Worm (Caenorhabditis elegans) whole organism, L1 larva: ENCODE data around the gene F20B6.9.
A peak's percentile ranks its signal among the peaks of the same experiment; 100 is the strongest.

Experiments
- C04F5.9 ChIP-seq: sonication (generic microtip); optimal IDR thresholded peaks from 2 replicates; lab custom pipeline; 2016; ENCODE audit warnings: missing genetic modification characterization, missing compliant biosample characterization
- ceh-82 ChIP-seq, 3 experiments: fragments of 150-350 bp in 1 of 3; sonication (generic microtip) in 2 of 3; optimal IDR thresholded peaks; 2 replicates each; lab custom pipeline; 2014 to 2017; ENCODE audit warnings: missing biosample characterization in 3 of 3, missing genetic modification characterization in 3 of 3
- efl-1 ChIP-seq, 4 experiments: fragments of 150-350 bp; optimal IDR thresholded peaks in 3 of 4; peaks in 1 of 4; 1 replicate in 1 of 4; 2 replicates in 3 of 4; lab custom pipeline; 2014; ENCODE audit warnings: missing biosample characterization in 2 of 4, missing genetic modification characterization in 2 of 4, missing genetic modification reagents in 2 of 4
- egl-27 ChIP-seq, 2 experiments: fragments of 150-350 bp in 1 of 2; sonication (generic microtip); optimal IDR thresholded peaks; 3 replicates each; lab custom pipeline; 2017 to 2018; ENCODE audit warnings: missing biosample characterization in 2 of 2, missing genetic modification characterization in 2 of 2, missing genetic modification reagents in 2 of 2
- fos-1 ChIP-seq: fragments of 150-350 bp; optimal IDR thresholded peaks from 2 replicates; lab custom pipeline; 2014; ENCODE audit warnings: missing biosample characterization, missing genetic modification characterization
- lin-15B ChIP-seq: fragments of 150-350 bp; sonication (generic microtip); optimal IDR thresholded peaks from 3 replicates; lab custom pipeline; 2014; ENCODE audit warnings: missing biosample characterization, missing genetic modification characterization
- lir-3 ChIP-seq: sonication (generic microtip); optimal IDR thresholded peaks from 2 replicates; lab custom pipeline; 2016; ENCODE audit warnings: mild to moderate bottlenecking, missing genetic modification characterization, moderate library complexity, missing compliant biosample characterization; ENCODE audit not compliant: poor library complexity
- nhr-11 ChIP-seq: fragments of 150-350 bp; optimal IDR thresholded peaks from 2 replicates; lab custom pipeline; 2014; ENCODE audit warnings: missing biosample characterization, missing genetic modification characterization
- nhr-71 ChIP-seq: sonication (generic microtip); optimal IDR thresholded peaks from 2 replicates; lab custom pipeline; 2016; ENCODE audit warnings: mild to moderate bottlenecking, missing genetic modification characterization, moderate library complexity, missing compliant biosample characterization
- pqm-1 ChIP-seq: sonication (generic microtip); optimal IDR thresholded peaks from 3 replicates; lab custom pipeline; 2017; ENCODE audit warnings: missing biosample characterization, missing genetic modification characterization
- snpc-4 ChIP-seq: fragments of 150-350 bp; optimal IDR thresholded peaks from 2 replicates; lab custom pipeline; 2014; ENCODE audit warnings: missing biosample characterization, missing genetic modification characterization

DNA sequence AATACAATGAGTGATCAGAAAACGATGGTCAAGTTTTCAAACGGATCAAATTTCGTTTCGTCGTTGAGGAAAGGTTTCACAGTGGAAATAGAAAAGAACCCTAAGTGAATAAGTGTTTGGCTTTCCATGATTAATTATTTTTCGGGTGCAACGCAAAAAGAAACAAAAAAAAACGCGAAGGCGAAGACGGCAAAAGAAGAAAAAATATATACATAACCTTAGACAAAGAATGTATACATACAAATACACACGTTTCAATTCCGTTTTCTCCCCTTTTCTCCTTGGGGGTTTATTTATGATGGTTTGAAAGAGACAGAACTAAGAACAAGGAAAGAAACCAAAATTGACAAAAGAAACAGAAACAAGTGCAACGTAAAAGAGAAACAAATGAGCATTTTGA lies 45.3 kb downstream of the F20B6.9 start:
- TF ChIP-seq nhr-71 (tag; lab: Kevin White, UChicago) = peak; percentile 0
- no peak for TF ChIP-seq C04F5.9 (tag; lab: Kevin White, UChicago)
- TF ChIP-seq ceh-82 (tag; optimal IDR thresholded peaks at IDR 0.05; lab: Kevin White, UChicago) = no peak
- no peak for TF ChIP-seq nhr-11 (tag; lab: Kevin White, UChicago)
- TF ChIP-seq lin-15B (tag; lab: Kevin White, UChicago) = no peak
- TF ChIP-seq efl-1 (optimal IDR thresholded peaks at IDR 0.05; lab: Kevin White, UChicago) = no peak
- no peak for TF ChIP-seq efl-1 (GFP tag; optimal IDR thresholded peaks at IDR 0.05 in 1 of 2; lab: Kevin White, UChicago)
- TF ChIP-seq snpc-4 = no peak
- no peak for TF ChIP-seq lir-3 (tag; lab: Kevin White, UChicago)
- TF ChIP-seq fos-1 (tag; lab: Kevin White, UChicago) = no peak
- TF ChIP-seq pqm-1 (tag; lab: Kevin White, UChicago) = no peak
- TF ChIP-seq egl-27 (tag; optimal IDR thresholded peaks at IDR 0.05; lab: Kevin White, UChicago) = no peak
